Fruit fly (Drosophila melanogaster): ENCODE results near the gene CG11658.

Gene CG11658

DNA sequence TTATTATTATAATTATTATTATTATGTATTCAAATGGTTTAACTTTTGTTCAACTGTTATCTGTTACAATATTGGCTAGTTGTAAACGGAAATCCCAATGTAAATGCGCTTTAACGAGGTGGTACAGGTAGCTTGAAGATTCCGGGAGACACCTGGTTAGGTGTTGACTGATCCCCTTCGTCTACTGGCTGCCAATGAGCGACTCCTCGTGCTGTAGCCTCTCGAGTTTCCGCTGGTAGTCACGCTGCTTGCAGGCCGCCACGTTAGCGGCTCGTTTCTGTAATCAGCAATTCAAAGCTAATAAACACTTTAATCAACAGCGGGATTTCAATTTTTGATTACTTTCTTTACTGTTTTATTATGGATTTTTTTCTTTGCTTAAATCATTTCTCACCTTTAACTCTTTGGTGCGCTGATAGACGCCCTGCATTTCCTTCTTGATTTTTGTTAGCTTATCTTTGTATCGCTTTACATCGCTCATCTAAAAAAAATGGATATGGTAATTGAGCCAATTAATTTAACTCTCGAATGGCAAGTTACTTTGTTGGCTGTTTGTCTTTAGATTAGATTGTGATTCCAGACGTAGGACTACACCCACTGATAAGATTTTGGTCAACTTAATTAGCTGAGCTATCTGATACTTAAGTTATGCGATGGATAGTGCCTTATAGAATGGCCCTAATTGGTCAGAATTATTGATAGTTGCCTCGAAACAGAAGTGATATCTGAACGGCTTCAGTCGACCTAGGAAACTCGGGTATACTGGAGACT lies 18.3 kb downstream of the CG11658 start (continued):
- TF ChIP-seq slbo (GFP tag; IDR thresholded peaks at IDR 0.05), result no peak
- no peak for TF ChIP-seq lmd (GFP tag; IDR thresholded peaks at IDR 0.05)
- no peak for TF ChIP-seq CG17385 (GFP tag; optimal IDR thresholded peaks at IDR 0.05)
- no peak for TF ChIP-seq CG2712 (tag; optimal IDR thresholded peaks at IDR 0.05)
- TF ChIP-seq mam (GFP tag; optimal IDR thresholded peaks at IDR 0.05), result no peak
- TF ChIP-seq CG18599 (GFP tag; optimal IDR thresholded peaks at IDR 0.05), result peak; percentile 40
- TF ChIP-seq CG32767 (GFP tag; IDR thresholded peaks at IDR 0.05), result no peak
- TF ChIP-seq CG1792 (GFP tag; optimal IDR thresholded peaks at IDR 0.05), result no peak
- TF ChIP-seq CG10366 (GFP tag; IDR thresholded peaks at IDR 0.05), result no peak
- no peak for TF ChIP-seq CG2875 (GFP tag; optimal IDR thresholded peaks at IDR 0.05)
- no peak for TF ChIP-seq Gsc (GFP tag; IDR thresholded peaks at IDR 0.05)
- no peak for TF ChIP-seq pros (GFP tag; optimal IDR thresholded peaks at IDR 0.05)
- TF ChIP-seq vnd (GFP tag; IDR thresholded peaks at IDR 0.05; ENCODE audit: partially characterized antibody), result no peak
- no peak for TF ChIP-seq ara (GFP tag; IDR thresholded peaks at IDR 0.05)
- no peak for TF ChIP-seq CG14965 (GFP tag; optimal IDR thresholded peaks at IDR 0.05; ENCODE audit: borderline replicate concordance)
- TF ChIP-seq Aef1 (GFP tag; IDR thresholded peaks at IDR 0.05), result no peak
- TF ChIP-seq CG33213 (GFP tag; optimal IDR thresholded peaks at IDR 0.05), result no peak
- TF ChIP-seq HHEX (GFP tag; optimal IDR thresholded peaks at IDR 0.05), result no peak
- no peak for TF ChIP-seq Ravus (GFP tag; IDR thresholded peaks at IDR 0.05)
- no peak for TF ChIP-seq bigmax (GFP tag; optimal IDR thresholded peaks at IDR 0.05)
- TF ChIP-seq seq (GFP tag; IDR thresholded peaks at IDR 0.05), result no peak
- TF ChIP-seq CG31365 (tag; optimal IDR thresholded peaks at IDR 0.05), result no peak
- no peak for TF ChIP-seq vfl (GFP tag; optimal IDR thresholded peaks at IDR 0.05)
- TF ChIP-seq sr (GFP tag; IDR thresholded peaks at IDR 0.05), result no peak
- TF ChIP-seq CG8290 (GFP tag; optimal IDR thresholded peaks at IDR 0.05), result no peak
- TF ChIP-seq CG8290 (tag; optimal IDR thresholded peaks at IDR 0.05), result no peak
- no peak for TF ChIP-seq Rx (GFP tag; IDR thresholded peaks at IDR 0.05)
- peak; percentile 28 for TF ChIP-seq lab (GFP tag; optimal IDR thresholded peaks at IDR 0.05)
- TF ChIP-seq nau (GFP tag; optimal IDR thresholded peaks at IDR 0.05), result no peak
- no peak for TF ChIP-seq tll (GFP tag; optimal IDR thresholded peaks at IDR 0.05)
- no peak for TF ChIP-seq Abd-B (GFP tag; optimal IDR thresholded peaks at IDR 0.05)
- no peak for TF ChIP-seq CG6683 (GFP tag; optimal IDR thresholded peaks at IDR 0.05)
- no peak for TF ChIP-seq Ets97D (GFP tag; optimal IDR thresholded peaks at IDR 0.05)
- no peak for TF ChIP-seq Camta (GFP tag; optimal IDR thresholded peaks at IDR 0.05)
- no peak for TF ChIP-seq B-H2 (GFP tag; optimal IDR thresholded peaks at IDR 0.05)
- no peak for TF ChIP-seq CG3847 (GFP tag; IDR thresholded peaks at IDR 0.05)
- 0 out of 2 replicates have a peak, but pooled peaks have one; percentile 12 for TF ChIP-seq stc (GFP tag; IDR thresholded peaks at IDR 0.05)
- no peak for TF ChIP-seq repo (GFP tag; optimal IDR thresholded peaks at IDR 0.05)
- TF ChIP-seq Mes4 (GFP tag; optimal IDR thresholded peaks at IDR 0.05), result no peak
- TF ChIP-seq toy (GFP tag; IDR thresholded peaks at IDR 0.05), result no peak
- peak; percentile 74 for TF ChIP-seq CG34376 (GFP tag; optimal IDR thresholded peaks at IDR 0.05)
- no peak for TF ChIP-seq Fer1 (GFP tag; optimal IDR thresholded peaks at IDR 0.05)
- TF ChIP-seq Dbx (GFP tag; IDR thresholded peaks at IDR 0.05), result no peak
- no peak for TF ChIP-seq CG1233 (GFP tag; optimal IDR thresholded peaks at IDR 0.05)
- TF ChIP-seq mirr (GFP tag; optimal IDR thresholded peaks at IDR 0.05), result peak; percentile 93
- no peak for TF ChIP-seq Xbp1 (GFP tag; optimal IDR thresholded peaks at IDR 0.05)
- no peak for TF ChIP-seq kni (GFP tag; optimal IDR thresholded peaks at IDR 0.05)
- TF ChIP-seq Vsx1 (GFP tag; optimal IDR thresholded peaks at IDR 0.05), result peak; percentile 84
- no peak for TF ChIP-seq Sry-β (GFP tag; optimal IDR thresholded peaks at IDR 0.05)
- no peak for TF ChIP-seq E2f2 (GFP tag; IDR thresholded peaks at IDR 0.05)
- no peak for TF ChIP-seq CG5245 (GFP tag; optimal IDR thresholded peaks at IDR 0.05)

All from whole organism, embryonic.